Worm (Caenorhabditis elegans): ENCODE results near the gene B0464.6.

B0464.6 gene

ce11 chrIII:9485373-9485772, 19.6 kb upstream of the B0464.6 start, which contains the start of gene bre-3:
TSS of gene bre-3 (minus strand) at chrIII:9485473.
- TF ChIP-seq aly-2 (tag; optimal IDR thresholded peaks at IDR 0.05) (no peak), mdl-1 (tag; optimal IDR thresholded peaks at IDR 0.05) (no peak), egl-27 (tag; optimal IDR thresholded peaks at IDR 0.05) (no peak), nhr-11 (tag; optimal IDR thresholded peaks at IDR 0.05) (no peak), hmg-11 (tag; optimal IDR thresholded peaks at IDR 0.05) (no peak), nhr-28 (tag; optimal IDR thresholded peaks at IDR 0.05) (no peak), nhr-25 (tag; optimal IDR thresholded peaks at IDR 0.05) (no peak), eor-1 (tag; optimal IDR thresholded peaks at IDR 0.05) (no peak), nfya-1 (tag; optimal IDR thresholded peaks at IDR 0.05; ENCODE audit: insufficient read depth) (no peak), ceh-16 (tag; optimal IDR thresholded peaks at IDR 0.05) (no peak), nhr-237 (tag; optimal IDR thresholded peaks at IDR 0.05) (no peak), pha-4 (tag; optimal IDR thresholded peaks at IDR 0.05) (no peak), tbx-2 (tag; optimal IDR thresholded peaks at IDR 0.05) (no peak), ceh-9 (tag; optimal IDR thresholded peaks at IDR 0.05) (no peak)

ce11 chrIII:9483716-9484115, 18.0 kb upstream of the B0464.6 start:
- TF ChIP-seq nhr-67 (tag; optimal IDR thresholded peaks at IDR 0.05), result no peak
- TF ChIP-seq nhr-11 (tag; optimal IDR thresholded peaks at IDR 0.05), result no peak
- TF ChIP-seq nfya-1 (tag; optimal IDR thresholded peaks at IDR 0.05; ENCODE audit: insufficient read depth), result peak; percentile 65
- peak; percentile 57 for TF ChIP-seq lin-15B (tag; optimal IDR thresholded peaks at IDR 0.05)
- TF ChIP-seq lin-39 (tag; optimal IDR thresholded peaks at IDR 0.05), result peak; percentile 0

ce11 chrIII:9482423-9482993, 16.7 kb upstream of the B0464.6 start:
- TF ChIP-seq pqm-1 (tag; optimal IDR thresholded peaks at IDR 0.05) (no peak), sea-2 (GFP tag; optimal IDR thresholded peaks at IDR 0.05) (no peak), pha-4 (tag; optimal IDR thresholded peaks at IDR 0.05) (peak; percentile 18), nhr-11 (tag; optimal IDR thresholded peaks at IDR 0.05) (no peak), nhr-25 (tag; optimal IDR thresholded peaks at IDR 0.05) (peak; percentile 53), elt-3 (tag; optimal IDR thresholded peaks at IDR 0.05) (no peak), ztf-4 (tag; optimal IDR thresholded peaks at IDR 0.05) (no peak), nhr-237 (tag; optimal IDR thresholded peaks at IDR 0.05) (no peak)

ce11 chrIII:9476564-9476963, 10.8 kb upstream of the B0464.6 start:
- TF ChIP-seq pqm-1 (tag; optimal IDR thresholded peaks at IDR 0.05) (peak; percentile 17), skn-1 (tag; optimal IDR thresholded peaks at IDR 0.05) (no peak), elt-2 (tag; optimal IDR thresholded peaks at IDR 0.05) (peak; percentile 18)

- TF ChIP-seq elt-2 (tag; optimal IDR thresholded peaks at IDR 0.05) (peak; percentile 77), snpc-4 (tag; optimal IDR thresholded peaks at IDR 0.05) (no peak), jun-1 (tag; optimal IDR thresholded peaks at IDR 0.05) (peak; percentile 85), pqm-1 (tag; optimal IDR thresholded peaks at IDR 0.05) (peak; percentile 20)
These were observed 8.7 kb upstream of the B0464.6 start for ce11 chrIII:9474501-9474900.

- TF ChIP-seq elt-2 (tag; optimal IDR thresholded peaks at IDR 0.05) (peak; percentile 44), mdl-1 (tag; optimal IDR thresholded peaks at IDR 0.05) (no peak)
These were observed 6.7 kb upstream of the B0464.6 start for ce11 chrIII:9472464-9472863.

ce11 chrIII:9471996-9472395, 6.2 kb upstream of the B0464.6 start:
- TF ChIP-seq nhr-67 (tag; optimal IDR thresholded peaks at IDR 0.05) (no peak), snpc-4 (tag; optimal IDR thresholded peaks at IDR 0.05) (no peak), ceh-16 (tag; optimal IDR thresholded peaks at IDR 0.05) (no peak), skn-1 (tag; optimal IDR thresholded peaks at IDR 0.05) (no peak), fkh-10 (GFP tag; optimal IDR thresholded peaks at IDR 0.05) (no peak), ZK546.5 (tag; optimal IDR thresholded peaks at IDR 0.05) (no peak), lsy-12 (tag; optimal IDR thresholded peaks at IDR 0.05) (no peak), ceh-9 (tag; optimal IDR thresholded peaks at IDR 0.05) (no peak), ztf-11 (tag; optimal IDR thresholded peaks at IDR 0.05) (no peak), nhr-23 (tag; optimal IDR thresholded peaks at IDR 0.05) (no peak), ztf-4 (tag; optimal IDR thresholded peaks at IDR 0.05) (no peak), pha-4 (tag; optimal IDR thresholded peaks at IDR 0.05) (no peak), elt-1 (tag; optimal IDR thresholded peaks at IDR 0.05) (no peak), nhr-43 (tag; optimal IDR thresholded peaks at IDR 0.05; ENCODE audit: poor library complexity, severe bottlenecking) (no peak)
